Worm (Caenorhabditis elegans) whole organism, L1 larva: ENCODE measurements around the gene F29A7.3.

Source experiments
- C16A3.4 ChIP-seq: fragments of 150-350 bp; optimal IDR thresholded peaks from 2 replicates; lab custom pipeline; 2014; ENCODE audit warnings: missing biosample characterization, missing genetic modification characterization
- C34B4.2 ChIP-seq: sonication (generic microtip); optimal IDR thresholded peaks from 2 replicates; lab custom pipeline; 2017; ENCODE audit warnings: mild to moderate bottlenecking, missing genetic modification characterization, missing compliant biosample characterization
- F16B12.6 ChIP-seq: fragments of 150-350 bp; optimal IDR thresholded peaks from 2 replicates; lab custom pipeline; 2014; ENCODE audit warnings: missing biosample characterization, missing genetic modification characterization
- blmp-1 ChIP-seq: fragments of 150-350 bp; optimal IDR thresholded peaks from 2 replicates; lab custom pipeline; 2014; ENCODE audit warnings: missing biosample characterization, missing genetic modification characterization
- ceh-82 ChIP-seq, 3 experiments: fragments of 150-350 bp in 1 of 3; sonication (generic microtip) in 2 of 3; optimal IDR thresholded peaks; 2 replicates each; lab custom pipeline; 2014 to 2017; ENCODE audit warnings: missing biosample characterization in 3 of 3, missing genetic modification characterization in 3 of 3
- ceh-88 ChIP-seq: fragments of 200-800 bp; sonication (Bioruptor generic); IDR thresholded peaks from 2 replicates; pipeline ENCODE4 v1.3.6; 2022; ENCODE audit warnings: missing genetic modification characterization, missing compliant biosample characterization
- dsc-1 ChIP-seq: sonication (generic microtip); optimal IDR thresholded peaks from 2 replicates; lab custom pipeline; 2016; ENCODE audit warnings: mild to moderate bottlenecking, missing genetic modification characterization, missing compliant biosample characterization
- efl-1 ChIP-seq, 4 experiments: fragments of 150-350 bp; optimal IDR thresholded peaks in 3 of 4; peaks in 1 of 4; 1 replicate in 1 of 4; 2 replicates in 3 of 4; lab custom pipeline; 2014; ENCODE audit warnings: missing biosample characterization in 2 of 4, missing genetic modification characterization in 2 of 4, missing genetic modification reagents in 2 of 4
- efl-3 ChIP-seq: fragments of 200-800 bp; sonication (Bioruptor generic); optimal IDR thresholded peaks from 2 replicates; lab custom pipeline; 2018; ENCODE audit warnings: mild to moderate bottlenecking, missing genetic modification characterization, missing compliant biosample characterization
- egl-27 ChIP-seq, 2 experiments: fragments of 150-350 bp in 1 of 2; sonication (generic microtip); optimal IDR thresholded peaks; 3 replicates each; lab custom pipeline; 2017 to 2018; ENCODE audit warnings: missing biosample characterization in 2 of 2, missing genetic modification characterization in 2 of 2, missing genetic modification reagents in 2 of 2
- fkh-10 ChIP-seq: sonication (generic microtip); optimal IDR thresholded peaks from 2 replicates; lab custom pipeline; 2017; ENCODE audit warnings: missing biosample characterization, missing genetic modification reagents, missing genetic modification characterization
- fkh-4 ChIP-seq: sonication (generic microtip); optimal IDR thresholded peaks from 2 replicates; lab custom pipeline; 2016; ENCODE audit warnings: missing compliant biosample characterization, missing genetic modification characterization, borderline replicate concordance
- fkh-8 ChIP-seq: sonication (generic microtip); optimal IDR thresholded peaks from 2 replicates; lab custom pipeline; 2016; ENCODE audit warnings: mild to moderate bottlenecking, missing genetic modification characterization, missing compliant biosample characterization
- fos-1 ChIP-seq: fragments of 150-350 bp; optimal IDR thresholded peaks from 2 replicates; lab custom pipeline; 2014; ENCODE audit warnings: missing biosample characterization, missing genetic modification characterization
- grh-1 ChIP-seq: fragments of 200-800 bp; sonication (Bioruptor generic); IDR thresholded peaks from 2 replicates; pipeline ENCODE4 v1.3.6; 2022; ENCODE audit warnings: missing genetic modification reagents, missing genetic modification characterization, missing compliant biosample characterization
- hlh-17 ChIP-seq: fragments of 200-800 bp; sonication (Bioruptor generic); optimal IDR thresholded peaks from 2 replicates; lab custom pipeline; 2018; ENCODE audit warnings: missing genetic modification characterization, mild to moderate bottlenecking, missing compliant biosample characterization, moderate library complexity, borderline replicate concordance
- lin-13 ChIP-seq: fragments of 150-350 bp; optimal IDR thresholded peaks from 2 replicates; lab custom pipeline; 2014; ENCODE audit warnings: missing biosample characterization, missing genetic modification reagents, missing genetic modification characterization
- lin-14 ChIP-seq: fragments of 200-800 bp; sonication (Bioruptor generic); optimal IDR thresholded peaks from 2 replicates; lab custom pipeline; 2018; ENCODE audit warnings: mild to moderate bottlenecking, missing genetic modification characterization, moderate library complexity, missing compliant biosample characterization
- lin-35 ChIP-seq, 2 experiments: fragments of 150-350 bp; optimal IDR thresholded peaks; 2 replicates each; lab custom pipeline; 2014; ENCODE audit warnings: missing biosample characterization in 2 of 2, missing genetic modification characterization in 2 of 2, missing genetic modification reagents in 2 of 2
- lin-39 ChIP-seq: fragments of 150-350 bp; optimal IDR thresholded peaks from 2 replicates; lab custom pipeline; 2014; ENCODE audit warnings: missing biosample characterization, missing genetic modification reagents, missing genetic modification characterization
- lir-3 ChIP-seq: sonication (generic microtip); optimal IDR thresholded peaks from 2 replicates; lab custom pipeline; 2016; ENCODE audit warnings: mild to moderate bottlenecking, missing genetic modification characterization, moderate library complexity, missing compliant biosample characterization; ENCODE audit not compliant: poor library complexity
- mab-9 ChIP-seq: fragments of 200-800 bp; sonication (Bioruptor generic); IDR thresholded peaks from 2 replicates; pipeline ENCODE4 v1.3.6; 2022; ENCODE audit warnings: missing genetic modification reagents, missing genetic modification characterization, missing compliant biosample characterization
- mdl-1 ChIP-seq, 2 experiments: fragments of 150-350 bp; optimal IDR thresholded peaks; 2 replicates each; lab custom pipeline; 2014 to 2017; ENCODE audit warnings: missing biosample characterization in 2 of 2, missing genetic modification characterization in 2 of 2, inconsistent platforms in 1 of 2
- nhr-20 ChIP-seq: sonication (generic microtip); optimal IDR thresholded peaks from 2 replicates; lab custom pipeline; 2016; ENCODE audit warnings: mild to moderate bottlenecking, missing genetic modification characterization, missing compliant biosample characterization
- nhr-237 ChIP-seq: fragments of 150-350 bp; optimal IDR thresholded peaks from 2 replicates; lab custom pipeline; 2014; ENCODE audit warnings: missing biosample characterization, missing genetic modification characterization
- nhr-28 ChIP-seq: fragments of 150-350 bp; optimal IDR thresholded peaks from 2 replicates; lab custom pipeline; 2014; ENCODE audit warnings: missing biosample characterization, missing genetic modification characterization
- nhr-47 ChIP-seq: sonication (generic microtip); optimal IDR thresholded peaks from 2 replicates; lab custom pipeline; 2016; ENCODE audit warnings: mild to moderate bottlenecking, missing genetic modification characterization, moderate library complexity, missing compliant biosample characterization
- nhr-71 ChIP-seq: sonication (generic microtip); optimal IDR thresholded peaks from 2 replicates; lab custom pipeline; 2016; ENCODE audit warnings: mild to moderate bottlenecking, missing genetic modification characterization, moderate library complexity, missing compliant biosample characterization
- nhr-77 ChIP-seq: fragments of 150-350 bp; optimal IDR thresholded peaks from 2 replicates; lab custom pipeline; 2014; ENCODE audit warnings: missing biosample characterization, missing genetic modification characterization
- nhr-84 ChIP-seq: sonication (generic microtip); optimal IDR thresholded peaks from 2 replicates; lab custom pipeline; 2017; ENCODE audit warnings: missing biosample characterization, missing genetic modification characterization
- nhr-85 ChIP-seq: sonication (generic microtip); peaks from one replicate; lab custom pipeline; 2016; ENCODE audit warnings: missing genetic modification characterization, inconsistent platforms, missing compliant biosample characterization
- pag-3 ChIP-seq: sonication (generic microtip); optimal IDR thresholded peaks from 2 replicates; lab custom pipeline; 2017; ENCODE audit warnings: missing genetic modification characterization, mild to moderate bottlenecking, missing compliant biosample characterization, antibody characterized with exemption, borderline replicate concordance; ENCODE audit not compliant: insufficient read depth
- rnt-1 ChIP-seq: sonication (generic microtip); optimal IDR thresholded peaks from 2 replicates; lab custom pipeline; 2016; ENCODE audit warnings: mild to moderate bottlenecking, missing genetic modification characterization, moderate library complexity, missing compliant biosample characterization
- skn-1 ChIP-seq: fragments of 150-350 bp; optimal IDR thresholded peaks from 2 replicates; lab custom pipeline; 2014; ENCODE audit warnings: missing biosample characterization, missing genetic modification characterization
- snpc-4 ChIP-seq: fragments of 150-350 bp; optimal IDR thresholded peaks from 2 replicates; lab custom pipeline; 2014; ENCODE audit warnings: missing biosample characterization, missing genetic modification characterization
- sup-37 ChIP-seq: fragments of 200-800 bp; sonication (Bioruptor generic); optimal IDR thresholded peaks from 2 replicates; lab custom pipeline; 2018; ENCODE audit warnings: mild to moderate bottlenecking, missing genetic modification characterization, missing compliant biosample characterization
- swsn-7 ChIP-seq: sonication (generic microtip); optimal IDR thresholded peaks from 2 replicates; lab custom pipeline; 2016; ENCODE audit warnings: missing genetic modification characterization, missing compliant biosample characterization
- tbx-2 ChIP-seq: sonication (generic microtip); optimal IDR thresholded peaks from 2 replicates; lab custom pipeline; 2016; ENCODE audit warnings: missing genetic modification characterization, missing compliant biosample characterization
- unc-130 ChIP-seq: fragments of 150-350 bp; optimal IDR thresholded peaks from 2 replicates; lab custom pipeline; 2017; ENCODE audit warnings: missing biosample characterization, missing genetic modification characterization, inconsistent platforms
- unc-62 ChIP-seq: fragments of 150-350 bp; optimal IDR thresholded peaks from 2 replicates; lab custom pipeline; 2014; ENCODE audit warnings: missing biosample characterization, missing genetic modification reagents, missing genetic modification characterization
- unc-86 ChIP-seq: sonication (generic microtip); optimal IDR thresholded peaks from 2 replicates; lab custom pipeline; 2016; ENCODE audit warnings: missing genetic modification characterization, missing compliant biosample characterization
- unc-98 ChIP-seq: fragments of 200-800 bp; sonication (Bioruptor generic); IDR thresholded peaks from 2 replicates; pipeline ENCODE4 v1.3.6; 2022; ENCODE audit warnings: missing genetic modification characterization, missing compliant biosample characterization
- vab-15 ChIP-seq: sonication (generic microtip); optimal IDR thresholded peaks from 2 replicates; lab custom pipeline; 2017; ENCODE audit warnings: missing genotype, mild to moderate bottlenecking, missing genetic modification characterization, missing compliant biosample characterization
- zag-1 ChIP-seq: fragments of 150-350 bp; optimal IDR thresholded peaks from 2 replicates; lab custom pipeline; 2014; ENCODE audit warnings: missing biosample characterization, missing genetic modification characterization

The F29A7.3 gene

ce11 chrII:2752999-2753398 lies at the start of gene F29A7.3:
Gene F29A7.3 (plus strand): TSS chrII:2753299.
- TF ChIP-seq hlh-17 (GFP tag; lab: Kevin White, UChicago) (no peak), ceh-82 (tag; optimal IDR thresholded peaks at IDR 0.05; lab: Kevin White, UChicago) (no peak), unc-86 (tag; lab: Kevin White, UChicago) (no peak), fkh-4 (tag; lab: Kevin White, UChicago) (no peak), ceh-88 (GFP tag; lab: Robert Waterston, UW) (no peak), lir-3 (tag; lab: Kevin White, UChicago) (no peak), tbx-2 (tag; lab: Kevin White, UChicago) (no peak)

- no peak for TF ChIP-seq nhr-28
- no peak for TF ChIP-seq hlh-17 (GFP tag; lab: Kevin White, UChicago)
- TF ChIP-seq fkh-10, result no peak
- no peak for TF ChIP-seq grh-1
- no peak for TF ChIP-seq nhr-237 (tag; lab: Kevin White, UChicago)
- TF ChIP-seq pag-3, result no peak
- no peak for TF ChIP-seq nhr-85
- no peak for TF ChIP-seq unc-62 (GFP tag; lab: Kevin White, UChicago)
- no peak for TF ChIP-seq dsc-1
- TF ChIP-seq vab-15 (tag; lab: Kevin White, UChicago), result no peak
- no peak for TF ChIP-seq skn-1 (tag; lab: Kevin White, UChicago)
- no peak for TF ChIP-seq blmp-1
- TF ChIP-seq unc-130 (tag; lab: Kevin White, UChicago), result no peak
- TF ChIP-seq snpc-4, result no peak
- no peak for TF ChIP-seq lin-14 (GFP tag; lab: Kevin White, UChicago)
Observed at ce11 chrII:2705200-2705599, 47.9 kb upstream of the F29A7.3 start, which contains the start of gene srh-128. Gene srh-128 (minus strand): TSS chrII:2705300.

- TF ChIP-seq nhr-77 (no peak), lin-13 (GFP tag; lab: Kevin White, UChicago) (no peak), lin-35 (GFP tag; optimal IDR thresholded peaks at IDR 0.05; lab: Kevin White, UChicago) (peak in 1 of 2 experiments; percentile 34), F16B12.6 (tag; lab: Kevin White, UChicago) (no peak), egl-27 (tag; optimal IDR thresholded peaks at IDR 0.05; lab: Kevin White, UChicago) (no peak), efl-1 (optimal IDR thresholded peaks at IDR 0.05; lab: Kevin White, UChicago) (peak; percentile 29 to 64), efl-1 (GFP tag; optimal IDR thresholded peaks at IDR 0.05 in 1 of 2; lab: Kevin White, UChicago) (no peak), lin-14 (GFP tag; lab: Kevin White, UChicago) (peak; percentile 66), sup-37 (GFP tag; lab: Kevin White, UChicago) (no peak), nhr-71 (tag; lab: Kevin White, UChicago) (peak; percentile 42), zag-1 (tag; lab: Kevin White, UChicago) (no peak), C34B4.2 (no peak), nhr-20 (tag; lab: Kevin White, UChicago) (peak; percentile 7), efl-3 (GFP tag; lab: Kevin White, UChicago) (no peak), vab-15 (tag; lab: Kevin White, UChicago) (no peak), unc-98 (GFP tag; lab: Robert Waterston, UW) (no peak), blmp-1 (no peak), nhr-28 (no peak), nhr-47 (tag; lab: Kevin White, UChicago) (peak; percentile 23), swsn-7 (tag; lab: Kevin White, UChicago) (no peak), C16A3.4 (no peak), lin-39 (tag; lab: Kevin White, UChicago) (no peak), snpc-4 (no peak), ceh-88 (GFP tag; lab: Robert Waterston, UW) (no peak), fkh-8 (tag; lab: Kevin White, UChicago) (peak; percentile 55), rnt-1 (tag; lab: Kevin White, UChicago) (peak; percentile 29), mdl-1 (tag; optimal IDR thresholded peaks at IDR 0.05; lab: Kevin White, UChicago) (peak in 1 of 2 experiments; percentile 8), nhr-84 (tag; lab: Kevin White, UChicago) (no peak), tbx-2 (tag; lab: Kevin White, UChicago) (no peak), mab-9 (GFP tag; lab: Robert Waterston, UW) (no peak), fos-1 (tag; lab: Kevin White, UChicago) (no peak)
Observed at ce11 chrII:2707872-2708271, 45.2 kb upstream of the F29A7.3 start, which contains the start of gene Y47G7B.2. Gene Y47G7B.2 (minus strand): TSS chrII:2708014.
